Fruit fly (Drosophila melanogaster) whole organism, prepupa: Measurements from ENCODE around the gene a10.
A peak's percentile ranks its signal among the peaks of the same experiment; 100 is the strongest.

Source experiments
- Blimp-1 ChIP-seq: fragments of 200-800 bp; sonication (Bioruptor generic); optimal IDR thresholded peaks from 3 replicates; lab custom pipeline; 2017; ENCODE audit warnings: missing biosample characterization, missing genetic modification characterization, mild to moderate bottlenecking, moderate library complexity, missing genetic modification reagents
- CG11294 ChIP-seq: fragments of 200-800 bp; sonication (Bioruptor generic); IDR thresholded peaks from 2 replicates; pipeline ENCODE4 v1.3.6; 2022; ENCODE audit warnings: missing biosample characterization, missing genetic modification characterization
- CG1621 ChIP-seq: fragments of 200-800 bp; sonication (Bioruptor generic); optimal IDR thresholded peaks from 3 replicates; lab custom pipeline; 2018; ENCODE audit warnings: missing biosample characterization, mild to moderate bottlenecking, missing genetic modification characterization
- CG16779 ChIP-seq: fragments of 200-800 bp; sonication (Bioruptor generic); optimal IDR thresholded peaks from 3 replicates; lab custom pipeline; 2017; ENCODE audit warnings: missing biosample characterization, mild to moderate bottlenecking, missing genetic modification characterization
- CG32006 ChIP-seq: fragments of 200-800 bp; sonication (Bioruptor generic); optimal IDR thresholded peaks from 3 replicates; lab custom pipeline; 2017; ENCODE audit warnings: missing biosample characterization, mild to moderate bottlenecking, missing genetic modification characterization
- CG34406 ChIP-seq: fragments of 200-800 bp; sonication (Bioruptor generic); optimal IDR thresholded peaks from 3 replicates; lab custom pipeline; 2016; ENCODE audit warnings: missing biosample characterization, missing genetic modification characterization
- CG3919 ChIP-seq: fragments of 200-800 bp; sonication (Bioruptor generic); optimal IDR thresholded peaks from 3 replicates; lab custom pipeline; 2016; ENCODE audit warnings: missing biosample characterization, missing genetic modification characterization
- CG6276 ChIP-seq: fragments of 200-800 bp; sonication (Bioruptor generic); optimal IDR thresholded peaks from 2 replicates; lab custom pipeline; 2017; ENCODE audit warnings: missing biosample characterization, mild to moderate bottlenecking, missing genetic modification characterization
- CG6792 ChIP-seq: fragments of 200-800 bp; sonication (Bioruptor generic); optimal IDR thresholded peaks from 3 replicates; lab custom pipeline; 2016; ENCODE audit warnings: missing biosample characterization, missing genetic modification characterization
- CG6854 ChIP-seq: fragments of 200-800 bp; sonication (Bioruptor generic); optimal IDR thresholded peaks from 2 replicates; lab custom pipeline; 2017; ENCODE audit warnings: missing biosample characterization, mild to moderate bottlenecking, missing genetic modification characterization
- CG7368 ChIP-seq: fragments of 200-800 bp; sonication (Bioruptor generic); optimal IDR thresholded peaks from 3 replicates; lab custom pipeline; 2016; ENCODE audit warnings: missing biosample characterization, missing genetic modification characterization
- CG8119 ChIP-seq: fragments of 200-800 bp; sonication (Bioruptor generic); IDR thresholded peaks from 3 replicates; pipeline ENCODE4 v1.3.6; 2022; ENCODE audit warnings: missing biosample characterization, missing genetic modification characterization
- CG8632 ChIP-seq: fragments of 200-800 bp; sonication (Bioruptor generic); optimal IDR thresholded peaks from 3 replicates; lab custom pipeline; 2016; ENCODE audit warnings: missing biosample characterization, missing genetic modification characterization
- CG9139 ChIP-seq: fragments of 200-800 bp; sonication (Bioruptor generic); optimal IDR thresholded peaks from 3 replicates; lab custom pipeline; 2017; ENCODE audit warnings: missing biosample characterization, mild to moderate bottlenecking, missing genetic modification characterization
- Eip93F ChIP-seq: fragments of 200-800 bp; sonication (Bioruptor generic); optimal IDR thresholded peaks from 2 replicates; lab custom pipeline; 2016; ENCODE audit warnings: missing biosample characterization, mild to moderate bottlenecking, missing genetic modification characterization
- Ets96B ChIP-seq: fragments of 200-800 bp; optimal IDR thresholded peaks from 2 replicates; lab custom pipeline; 2019; ENCODE audit warnings: missing biosample characterization, mild to moderate bottlenecking, missing genetic modification characterization, moderate library complexity
- Gug ChIP-seq: fragments of 200-800 bp; sonication (Bioruptor generic); IDR thresholded peaks from 2 replicates; pipeline ENCODE4 v1.3.6; 2022; ENCODE audit warnings: missing biosample characterization, missing genetic modification characterization
- Hr4 ChIP-seq: fragments of 200-800 bp; sonication (Bioruptor generic); optimal IDR thresholded peaks from 3 replicates; lab custom pipeline; 2016; ENCODE audit warnings: missing biosample characterization, missing genetic modification characterization
- Lpt ChIP-seq: fragments of 200-800 bp; sonication (Bioruptor generic); optimal IDR thresholded peaks from 3 replicates; lab custom pipeline; 2016; ENCODE audit warnings: missing biosample characterization, missing genetic modification characterization
- OdsH ChIP-seq: fragments of 200-800 bp; sonication (Bioruptor generic); optimal IDR thresholded peaks from 3 replicates; lab custom pipeline; 2016; ENCODE audit warnings: missing biosample characterization, missing genetic modification characterization
- Sox102F ChIP-seq: fragments of 200-800 bp; sonication (Bioruptor generic); optimal IDR thresholded peaks from 2 replicates; lab custom pipeline; 2016; ENCODE audit warnings: missing biosample characterization, mild to moderate bottlenecking, missing genetic modification characterization
- Sox14 ChIP-seq: fragments of 200-800 bp; sonication (Bioruptor generic); optimal IDR thresholded peaks from 3 replicates; lab custom pipeline; 2016; ENCODE audit warnings: missing biosample characterization, missing genetic modification characterization
- Sox15 ChIP-seq: fragments of 200-800 bp; sonication (Bioruptor generic); optimal IDR thresholded peaks from 3 replicates; lab custom pipeline; 2016; ENCODE audit warnings: missing biosample characterization, missing genetic modification characterization
- achi ChIP-seq: fragments of 200-800 bp; sonication (Bioruptor generic); optimal IDR thresholded peaks from 3 replicates; lab custom pipeline; 2016; ENCODE audit warnings: missing biosample characterization, missing genetic modification characterization
- cyc ChIP-seq: fragments of 200-800 bp; sonication (Bioruptor generic); optimal IDR thresholded peaks from 3 replicates; lab custom pipeline; 2016; ENCODE audit warnings: missing biosample characterization, missing genetic modification characterization
- dac ChIP-seq: fragments of 200-800 bp; sonication (Bioruptor generic); optimal IDR thresholded peaks from 2 replicates; lab custom pipeline; 2017; ENCODE audit warnings: missing biosample characterization, mild to moderate bottlenecking, missing genetic modification characterization
- dsx ChIP-seq: fragments of 200-800 bp; optimal IDR thresholded peaks from 3 replicates; lab custom pipeline; 2019; ENCODE audit warnings: missing biosample characterization, mild to moderate bottlenecking, missing genetic modification characterization, moderate library complexity; ENCODE audit not compliant: poor library complexity, severe bottlenecking
- eg ChIP-seq: fragments of 200-800 bp; sonication (Bioruptor generic); IDR thresholded peaks from 3 replicates; pipeline ENCODE4 v1.3.6; 2022; ENCODE audit warnings: missing biosample characterization, missing genetic modification characterization
- esn ChIP-seq: fragments of 200-800 bp; sonication (Bioruptor generic); optimal IDR thresholded peaks from 2 replicates; lab custom pipeline; 2016; ENCODE audit warnings: missing biosample characterization, mild to moderate bottlenecking, missing genetic modification characterization, moderate library complexity
- fd59A ChIP-seq: fragments of 200-800 bp; sonication (Bioruptor generic); optimal IDR thresholded peaks from 2 replicates; lab custom pipeline; 2017; ENCODE audit warnings: missing biosample characterization, mild to moderate bottlenecking, missing genetic modification characterization, missing genetic modification reagents
- fd85E ChIP-seq: fragments of 200-800 bp; sonication (Bioruptor generic); optimal IDR thresholded peaks from 3 replicates; lab custom pipeline; 2016; ENCODE audit warnings: missing biosample characterization, missing genetic modification characterization
- fkh ChIP-seq: fragments of 200-800 bp; sonication (Bioruptor generic); optimal IDR thresholded peaks from 3 replicates; lab custom pipeline; 2017; ENCODE audit warnings: missing biosample characterization, mild to moderate bottlenecking, missing genetic modification characterization, moderate library complexity
- net ChIP-seq: fragments of 200-800 bp; sonication (Bioruptor generic); optimal IDR thresholded peaks from 3 replicates; lab custom pipeline; 2016; ENCODE audit warnings: missing biosample characterization, missing genetic modification characterization
- pdm3 ChIP-seq: fragments of 200-800 bp; sonication (Bioruptor generic); optimal IDR thresholded peaks from 3 replicates; lab custom pipeline; 2016; ENCODE audit warnings: missing biosample characterization, missing genetic modification characterization
- svp ChIP-seq: fragments of 200-800 bp; sonication (Bioruptor generic); peaks from one replicate; lab custom pipeline; 2016; ENCODE audit warnings: missing biosample characterization, missing genetic modification characterization
- topi ChIP-seq: fragments of 200-800 bp; sonication (Bioruptor generic); optimal IDR thresholded peaks from 3 replicates; lab custom pipeline; 2016; ENCODE audit warnings: missing biosample characterization, missing genetic modification characterization

a10 gene

dm6 chr3L:17031971-17032370 lies 8.4 kb upstream of the a10 start, which contains the start of gene Ilp8:
Gene Ilp8 (minus strand): TSS chr3L:17032080.
- peak; percentile 49 for TF ChIP-seq CG6854 (GFP tag; lab: Kevin White, UChicago)
- no peak for TF ChIP-seq CG8632 (GFP tag; lab: Kevin White, UChicago)
- no peak for TF ChIP-seq CG11294 (GFP tag; lab: Robert Waterston, UW)
- no peak for TF ChIP-seq CG6792 (GFP tag; lab: Kevin White, UChicago)
- TF ChIP-seq Ets96B (tag; lab: Kevin White, UChicago): no peak
- peak; percentile 13 for TF ChIP-seq Blimp-1 (GFP tag; lab: Kevin White, UChicago)
- no peak for TF ChIP-seq Gug (GFP tag; lab: Robert Waterston, UW)
- TF ChIP-seq fkh (GFP tag; lab: Kevin White, UChicago): no peak
- no peak for TF ChIP-seq CG3919
- no peak for TF ChIP-seq CG16779 (tag; lab: Kevin White, UChicago)
- TF ChIP-seq CG6276 (GFP tag; lab: Kevin White, UChicago): no peak
- TF ChIP-seq net: no peak

- TF ChIP-seq Hr4 (GFP tag; lab: Kevin White, UChicago) (no peak), CG7368 (GFP tag; lab: Kevin White, UChicago) (no peak), Sox102F (GFP tag; lab: Kevin White, UChicago) (no peak), achi (GFP tag; lab: Kevin White, UChicago) (no peak), Sox14 (no peak), dac (GFP tag; lab: Kevin White, UChicago) (no peak), CG9139 (GFP tag; lab: Kevin White, UChicago) (no peak), CG16779 (tag; lab: Kevin White, UChicago) (no peak), CG1621 (tag; lab: Kevin White, UChicago) (no peak), Eip93F (GFP tag; lab: Kevin White, UChicago) (no peak), eg (no peak), cyc (GFP tag; lab: Kevin White, UChicago) (no peak), svp (GFP tag; lab: Kevin White, UChicago) (no peak), dsx (no peak)
- TF ChIP-seq, all 60 proteins: peak for 0
Observed at dm6 chr3L:17027310-17027709, 3.8 kb upstream of the a10 start, which contains the start of gene CG7730. Gene CG7730 (plus strand): TSS chr3L:17027515.

DNA sequence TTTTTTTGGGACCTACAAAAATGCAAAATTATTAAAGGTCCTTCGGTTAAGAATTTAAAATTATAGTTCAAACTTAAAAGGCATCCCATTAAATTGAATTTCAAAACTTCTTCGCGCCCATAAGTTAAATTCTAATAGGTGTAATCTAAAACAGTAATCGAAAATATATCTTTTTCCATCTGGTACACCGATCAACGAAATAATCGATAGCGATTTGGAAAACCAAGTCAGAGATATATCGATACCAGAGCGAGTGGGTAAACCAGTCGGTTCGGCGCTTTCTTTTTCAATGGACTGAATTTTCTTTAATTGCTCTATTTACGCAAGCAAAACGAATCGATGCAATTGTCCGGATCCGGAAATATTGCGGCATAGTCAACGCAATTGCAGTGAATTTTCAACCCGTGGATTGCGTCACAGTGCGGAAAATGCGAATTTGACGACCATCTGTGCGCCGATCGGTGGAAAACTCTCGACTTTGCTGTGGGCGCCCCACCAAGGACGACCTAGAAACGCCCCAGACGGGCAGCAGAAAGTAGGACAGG lies 626 bp upstream of the a10 start, which contains the start of gene Fit2:
Gene Fit2, plus strand, starts transcription at position 234 of the 545 bp plus-strand sequence.
- TF ChIP-seq fd59A: no peak
- TF ChIP-seq, all 60 proteins: peak for 0

- no peak for TF ChIP-seq Sox15 (GFP tag; lab: Kevin White, UChicago)
- no peak for TF ChIP-seq Ets96B (tag; lab: Kevin White, UChicago)
- TF ChIP-seq CG8119 (GFP tag; lab: Robert Waterston, UW): no peak
- no peak for TF ChIP-seq Hr4 (GFP tag; lab: Kevin White, UChicago)
- TF ChIP-seq esn (GFP tag; lab: Kevin White, UChicago): no peak
- no peak for TF ChIP-seq OdsH (GFP tag; lab: Kevin White, UChicago)
- TF ChIP-seq CG3919: no peak
- TF ChIP-seq CG9139 (GFP tag; lab: Kevin White, UChicago): no peak
- TF ChIP-seq fd85E (GFP tag; lab: Kevin White, UChicago): no peak
- no peak for TF ChIP-seq CG34406
- TF ChIP-seq topi: no peak
- no peak for TF ChIP-seq eg
- no peak for TF ChIP-seq Lpt
- TF ChIP-seq Blimp-1 (GFP tag; lab: Kevin White, UChicago): no peak
- TF ChIP-seq fd59A: no peak
- no peak for TF ChIP-seq pdm3 (GFP tag; lab: Kevin White, UChicago)
- no peak for TF ChIP-seq CG32006 (GFP tag; lab: Kevin White, UChicago)
- TF ChIP-seq dsx: no peak
Observed at dm6 chr3L:17022756-17023155, 785 bp downstream of the a10 start, which contains the start of gene CG6652. Gene CG6652 (minus strand): TSS chr3L:17022856.
